Worm (Caenorhabditis elegans) whole organism, L4/young adult: ENCODE results near the gene W01D2.6.

ENCODE experiments used
- W03F9.2 ChIP-seq: fragments of 150-350 bp; optimal IDR thresholded peaks from 2 replicates; lab custom pipeline; 2014; ENCODE audit warnings: missing biosample characterization, missing genetic modification characterization
- him-1 ChIP-seq: sonication (generic microtip); optimal IDR thresholded peaks from 2 replicates; lab custom pipeline; 2016; ENCODE audit warnings: missing genotype, missing genetic modification reagents, missing genetic modification characterization, missing compliant biosample characterization

- TF ChIP-seq him-1 (tag; lab: Kevin White, UChicago) (no peak), W03F9.2 (tag; lab: Kevin White, UChicago) (no peak)
Observed at ce11 chrII:14844253-14844652, 35.5 kb downstream of the W01D2.6 start.
